Worm (Caenorhabditis elegans) whole organism, L1 larva: ENCODE results near the gene srw-83.

Experiments used
- ama-1 ChIP-seq: fragments of 150-350 bp; optimal IDR thresholded peaks from 2 replicates; lab custom pipeline; 2014
- nhr-237 ChIP-seq: fragments of 150-350 bp; optimal IDR thresholded peaks from 2 replicates; lab custom pipeline; 2014; ENCODE audit warnings: missing biosample characterization, missing genetic modification characterization
- unc-62 ChIP-seq: fragments of 150-350 bp; optimal IDR thresholded peaks from 2 replicates; lab custom pipeline; 2014; ENCODE audit warnings: missing biosample characterization, missing genetic modification reagents, missing genetic modification characterization

ce11 chrV:18431450-18431849, 5.1 kb downstream of the srw-83 start, which contains the start of gene srw-82:
- TF ChIP-seq unc-62 (GFP tag; lab: Kevin White, UChicago) (no peak), nhr-237 (tag; lab: Kevin White, UChicago) (no peak), ama-1 (lab: Kevin White, UChicago) (no peak)
